Fruit fly (Drosophila melanogaster) Kc167 (cell line): ENCODE data around the gene Polr2I.

Source experiments
- psq ChIP-seq: fragments of >200 bp; optimal IDR thresholded peaks from 2 replicates; lab custom pipeline; 2017; ENCODE audit warnings: missing external identifiers
- ttk ChIP-seq: sonication (Bioruptor generic); optimal IDR thresholded peaks from 2 replicates; lab custom pipeline; 2017; ENCODE audit warnings: missing external identifiers

DNA sequence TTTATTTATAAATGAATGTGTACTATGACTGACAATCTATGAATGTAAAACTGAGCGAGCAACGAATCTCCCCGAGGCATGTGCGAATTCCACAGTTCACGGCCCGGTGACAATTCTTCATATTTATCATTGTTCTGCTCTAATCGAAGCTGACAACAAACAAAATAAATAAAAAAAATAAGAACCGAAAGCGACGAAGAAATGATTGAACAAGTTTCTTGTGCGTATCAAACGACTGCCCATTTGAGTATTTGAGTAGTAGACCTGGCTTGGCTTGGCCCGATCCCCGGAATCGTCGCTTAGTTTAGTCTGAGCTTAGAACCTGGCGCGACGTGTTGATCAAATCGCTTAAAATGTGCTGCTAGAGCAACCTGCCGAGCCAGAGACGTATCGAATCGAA is 1.2 kb downstream of the Polr2I start, which contains the start of gene CG31321:
- TF ChIP-seq psq: no peak
- TF ChIP-seq ttk (lab: Kevin White, UChicago): no peak
